Worm (Caenorhabditis elegans) whole organism, late embryonic: ENCODE data around the gene Y49F6B.8.
"Not testable (repeated sequence)": the region's sequence is repeated elsewhere in the genome, so short reads cannot be mapped to it uniquely, and the experiment has no call there.

ENCODE experiments used
- C08G9.2 ChIP-seq: sonication (generic microtip); optimal IDR thresholded peaks from 2 replicates; lab custom pipeline; 2016; ENCODE audit warnings: mild to moderate bottlenecking, missing genetic modification characterization, moderate library complexity, missing compliant biosample characterization
- F13H6.1 ChIP-seq: sonication (generic microtip); optimal IDR thresholded peaks from 2 replicates; lab custom pipeline; 2016; ENCODE audit warnings: missing genetic modification characterization, missing compliant biosample characterization
- K02D7.2 ChIP-seq: sonication (generic microtip); optimal IDR thresholded peaks from 2 replicates; lab custom pipeline; 2017; ENCODE audit warnings: mild to moderate bottlenecking, missing genetic modification characterization, missing compliant biosample characterization
- ceh-19 ChIP-seq: fragments of 200-800 bp; sonication (Bioruptor generic); optimal IDR thresholded peaks from 2 replicates; lab custom pipeline; 2018; ENCODE audit warnings: mild to moderate bottlenecking, missing genetic modification characterization, missing compliant biosample characterization
- ceh-2 ChIP-seq: sonication (generic microtip); optimal IDR thresholded peaks from 2 replicates; lab custom pipeline; 2016; ENCODE audit warnings: missing genotype, missing genetic modification characterization, missing compliant biosample characterization
- ceh-22 ChIP-seq: sonication (generic microtip); optimal IDR thresholded peaks from 2 replicates; lab custom pipeline; 2017; ENCODE audit warnings: missing biosample characterization, missing genetic modification characterization
- ceh-24 ChIP-seq: sonication (generic microtip); optimal IDR thresholded peaks from 2 replicates; lab custom pipeline; 2016; ENCODE audit warnings: mild to moderate bottlenecking, missing genetic modification characterization, missing compliant biosample characterization
- ceh-30 ChIP-seq: fragments of 150-350 bp; optimal IDR thresholded peaks from 2 replicates; lab custom pipeline; 2014; ENCODE audit warnings: missing biosample characterization, missing genetic modification characterization
- ceh-34 ChIP-seq: sonication (generic microtip); optimal IDR thresholded peaks from 2 replicates; lab custom pipeline; 2016; ENCODE audit warnings: mild to moderate bottlenecking, missing genetic modification characterization, missing compliant biosample characterization
- ceh-45 ChIP-seq: fragments of 200-800 bp; sonication (Bioruptor generic); IDR thresholded peaks from 2 replicates; pipeline ENCODE4 v1.3.6; 2022; ENCODE audit warnings: missing genetic modification reagents, missing genetic modification characterization, missing compliant biosample characterization
- dmd-4 ChIP-seq: sonication (generic microtip); optimal IDR thresholded peaks from 2 replicates; lab custom pipeline; 2016; ENCODE audit warnings: borderline replicate concordance, missing genetic modification characterization, missing compliant biosample characterization
- elt-2 ChIP-seq: sonication (generic microtip); optimal IDR thresholded peaks from 2 replicates; lab custom pipeline; 2016; ENCODE audit warnings: missing genetic modification reagents, missing genetic modification characterization, missing compliant biosample characterization
- eyg-1 ChIP-seq: sonication (generic microtip); optimal IDR thresholded peaks from 2 replicates; lab custom pipeline; 2016; ENCODE audit warnings: missing genotype, missing genetic modification characterization, missing compliant biosample characterization
- hlh-13 ChIP-seq: fragments of 200-800 bp; sonication (Bioruptor generic); optimal IDR thresholded peaks from 2 replicates; lab custom pipeline; 2018; ENCODE audit warnings: mild to moderate bottlenecking, missing genetic modification characterization, missing compliant biosample characterization
- hlh-6 ChIP-seq: sonication (generic microtip); optimal IDR thresholded peaks from 2 replicates; lab custom pipeline; 2016; ENCODE audit warnings: missing genotype, missing genetic modification characterization, missing compliant biosample characterization
- hlh-8 ChIP-seq: sonication (generic microtip); optimal IDR thresholded peaks from 2 replicates; lab custom pipeline; 2016; ENCODE audit warnings: missing genotype, missing genetic modification characterization, missing compliant biosample characterization
- madf-2 ChIP-seq: sonication (generic microtip); optimal IDR thresholded peaks from 2 replicates; lab custom pipeline; 2017; ENCODE audit warnings: missing genetic modification characterization, missing compliant biosample characterization
- nfya-1 ChIP-seq: sonication (generic microtip); optimal IDR thresholded peaks from 2 replicates; lab custom pipeline; 2017; ENCODE audit warnings: missing genetic modification characterization, mild to moderate bottlenecking, missing compliant biosample characterization, antibody characterized with exemption, moderate library complexity
- nhr-11 ChIP-seq: fragments of 150-350 bp; optimal IDR thresholded peaks from 2 replicates; lab custom pipeline; 2014; ENCODE audit warnings: missing biosample characterization, missing genetic modification characterization
- npax-4 ChIP-seq: sonication (generic microtip); optimal IDR thresholded peaks from 2 replicates; lab custom pipeline; 2016; ENCODE audit warnings: missing genetic modification characterization, missing compliant biosample characterization
- odd-2 ChIP-seq: sonication (generic microtip); optimal IDR thresholded peaks from 2 replicates; lab custom pipeline; 2017; ENCODE audit warnings: antibody characterized with exemption, mild to moderate bottlenecking, missing genetic modification characterization, missing compliant biosample characterization
- pag-3 ChIP-seq: sonication (generic microtip); optimal IDR thresholded peaks from 2 replicates; lab custom pipeline; 2016; ENCODE audit warnings: missing compliant biosample characterization, missing genetic modification characterization, borderline replicate concordance
- pat-9 ChIP-seq: fragments of 200-800 bp; sonication (Bioruptor generic); optimal IDR thresholded peaks from 2 replicates; lab custom pipeline; 2018; ENCODE audit warnings: mild to moderate bottlenecking, missing genetic modification characterization, moderate library complexity, missing compliant biosample characterization
- pax-1 ChIP-seq: fragments of 150-350 bp; optimal IDR thresholded peaks from 2 replicates; lab custom pipeline; 2014; ENCODE audit warnings: missing biosample characterization, missing genetic modification characterization
- pqm-1 ChIP-seq: sonication (generic microtip); optimal IDR thresholded peaks from 2 replicates; lab custom pipeline; 2016; ENCODE audit warnings: missing genetic modification characterization, missing compliant biosample characterization
- rnt-1 ChIP-seq: sonication (generic microtip); optimal IDR thresholded peaks from 2 replicates; lab custom pipeline; 2016; ENCODE audit warnings: missing genetic modification characterization, missing compliant biosample characterization
- sdc-2 ChIP-seq: sonication (generic microtip); optimal IDR thresholded peaks from 2 replicates; lab custom pipeline; 2016; ENCODE audit warnings: missing genotype, missing genetic modification characterization, missing compliant biosample characterization
- sox-2 ChIP-seq: fragments of 200-800 bp; sonication (Bioruptor generic); IDR thresholded peaks from 2 replicates; pipeline ENCODE4 v1.3.6; 2022; ENCODE audit warnings: missing genetic modification reagents, missing genetic modification characterization, missing compliant biosample characterization
- sox-4 ChIP-seq: sonication (generic microtip); optimal IDR thresholded peaks from 2 replicates; lab custom pipeline; 2017; ENCODE audit warnings: mild to moderate bottlenecking, missing genetic modification characterization, inconsistent platforms, missing compliant biosample characterization
- syd-9 ChIP-seq: sonication (generic microtip); optimal IDR thresholded peaks from 2 replicates; lab custom pipeline; 2016; ENCODE audit warnings: mild to moderate bottlenecking, missing genetic modification characterization, moderate library complexity, missing compliant biosample characterization
- tbx-2 ChIP-seq: sonication (generic microtip); optimal IDR thresholded peaks from 2 replicates; lab custom pipeline; 2016; ENCODE audit warnings: missing genetic modification characterization, missing compliant biosample characterization
- tbx-7 ChIP-seq: sonication (generic microtip); optimal IDR thresholded peaks from 2 replicates; lab custom pipeline; 2016; ENCODE audit warnings: missing genotype, missing genetic modification characterization, missing compliant biosample characterization
- unc-42 ChIP-seq: sonication (generic microtip); optimal IDR thresholded peaks from 2 replicates; lab custom pipeline; 2016; ENCODE audit warnings: missing genotype, missing genetic modification characterization, missing compliant biosample characterization
- unc-86 ChIP-seq: sonication (generic microtip); optimal IDR thresholded peaks from 2 replicates; lab custom pipeline; 2016; ENCODE audit warnings: missing genetic modification characterization, missing compliant biosample characterization
- zip-5 ChIP-seq: sonication (generic microtip); optimal IDR thresholded peaks from 2 replicates; lab custom pipeline; 2016; ENCODE audit warnings: missing genetic modification characterization, missing compliant biosample characterization

Gene Y49F6B.8

ce11 chrII:3472817-3473216 is 8.7 kb downstream of the Y49F6B.8 start, which contains the start of gene Y49F6B.6:
Y49F6B.6 (plus strand) TSS chrII:3473117.
- no peak for TF ChIP-seq hlh-6 (tag; lab: Kevin White, UChicago)
- no peak for TF ChIP-seq dmd-4
- TF ChIP-seq F13H6.1 (tag; lab: Kevin White, UChicago) = no peak
- TF ChIP-seq unc-86 (tag; lab: Kevin White, UChicago) = no peak
- TF ChIP-seq pag-3 = no peak
- TF ChIP-seq unc-42 (tag; lab: Kevin White, UChicago) = no peak
- no peak for TF ChIP-seq ceh-45 (GFP tag; lab: Robert Waterston, UW)
- TF ChIP-seq ceh-22 = no peak
- TF ChIP-seq K02D7.2 = no peak
- TF ChIP-seq pqm-1 (tag; lab: Kevin White, UChicago) = no peak
- no peak for TF ChIP-seq npax-4 (tag; lab: Kevin White, UChicago)
- TF ChIP-seq hlh-8 (tag; lab: Kevin White, UChicago) = no peak
- no peak for TF ChIP-seq C08G9.2 (tag; lab: Kevin White, UChicago)
- no peak for TF ChIP-seq madf-2 (tag; lab: Kevin White, UChicago)
- no peak for TF ChIP-seq pax-1
- TF ChIP-seq ceh-30 (tag; lab: Kevin White, UChicago) = no peak
- TF ChIP-seq ceh-34 = no peak
- TF ChIP-seq sox-2 (GFP tag; lab: Robert Waterston, UW) = no peak
- TF ChIP-seq sox-4 (tag; lab: Kevin White, UChicago) = no peak
- TF ChIP-seq ceh-2 (tag; lab: Kevin White, UChicago) = no peak

- TF ChIP-seq zip-5 (tag; lab: Kevin White, UChicago) (no peak), elt-2 (no peak), odd-2 (tag; lab: Kevin White, UChicago) (no peak), syd-9 (no peak), tbx-7 (tag; lab: Kevin White, UChicago) (no peak), ceh-45 (GFP tag; lab: Robert Waterston, UW) (no peak), C08G9.2 (tag; lab: Kevin White, UChicago) (no peak), hlh-13 (GFP tag; lab: Kevin White, UChicago) (no peak), rnt-1 (tag; lab: Kevin White, UChicago) (no peak), unc-42 (tag; lab: Kevin White, UChicago) (no peak), tbx-2 (tag; lab: Kevin White, UChicago) (no peak)
Measured at ce11 chrII:3472316-3472715, 9.2 kb downstream of the Y49F6B.8 start, which contains the start of gene Y49F6B.12. Y49F6B.12 (minus strand) TSS chrII:3472416.

- TF ChIP-seq pat-9 (tag; lab: Kevin White, UChicago) = no peak
Measured at ce11 chrII:3471603-3472002, 9.9 kb downstream of the Y49F6B.8 start, which contains the start of gene Y49F6B.13. Y49F6B.13 (minus strand) TSS chrII:3471703.

ce11 chrII:3470549-3470948 is 10.9 kb downstream of the Y49F6B.8 start, which contains the start of gene Y49F6B.20:
Y49F6B.20 (minus strand) TSS chrII:3470649.
- no peak for TF ChIP-seq unc-86 (tag; lab: Kevin White, UChicago)
- TF ChIP-seq ceh-30 (tag; lab: Kevin White, UChicago) = no peak
- TF ChIP-seq ceh-19 (GFP tag; lab: Kevin White, UChicago) = no peak
- no peak for TF ChIP-seq ceh-22
- TF ChIP-seq nfya-1 (tag; lab: Kevin White, UChicago) = no peak
- no peak for TF ChIP-seq ceh-45 (GFP tag; lab: Robert Waterston, UW)
- TF ChIP-seq nhr-11 (tag; lab: Kevin White, UChicago) = no peak
- TF ChIP-seq sdc-2 (tag; lab: Kevin White, UChicago) = no peak
- no peak for TF ChIP-seq sox-2 (GFP tag; lab: Robert Waterston, UW)

- TF ChIP-seq eyg-1, unc-86, ceh-24 (tag; lab: Kevin White, UChicago): not testable (repeated sequence)
Measured at ce11 chrII:3464580-3464979, 16.9 kb downstream of the Y49F6B.8 start, which contains the start of gene C16C8.10. C16C8.10 (minus strand) TSS chrII:3464680.
